Worm (Caenorhabditis elegans) whole organism, mixed stage, embryonic: ENCODE measurements around the gene ZK1236.5.
A peak's percentile ranks its signal among the peaks of the same experiment; 100 is the strongest.

ENCODE experiments used
- M03D4.4 ChIP-seq: sonication (generic microtip); optimal IDR thresholded peaks from 2 replicates; lab custom pipeline; 2017; ENCODE audit warnings: mild to moderate bottlenecking, missing genetic modification characterization, missing compliant biosample characterization
- bed-3 ChIP-seq: fragments of 200-800 bp; sonication (Bioruptor generic); optimal IDR thresholded peaks from 3 replicates; lab custom pipeline; 2018; ENCODE audit warnings: mild to moderate bottlenecking, missing genetic modification characterization, moderate library complexity, missing compliant biosample characterization
- blmp-1 ChIP-seq: fragments of 150-350 bp; optimal IDR thresholded peaks from 2 replicates; lab custom pipeline; 2014; ENCODE audit warnings: missing biosample characterization, missing genetic modification characterization
- ceh-39 ChIP-seq: fragments of 150-350 bp; optimal IDR thresholded peaks from 2 replicates; lab custom pipeline; 2014; ENCODE audit warnings: missing biosample characterization, missing genetic modification characterization
- ceh-43 ChIP-seq: fragments of 200-800 bp; sonication (Bioruptor generic); optimal IDR thresholded peaks from 2 replicates; lab custom pipeline; 2018; ENCODE audit warnings: mild to moderate bottlenecking, missing genetic modification characterization, moderate library complexity, missing compliant biosample characterization
- ceh-83 ChIP-seq: fragments of 200-800 bp; sonication (Bioruptor generic); optimal IDR thresholded peaks from 2 replicates; lab custom pipeline; 2018; ENCODE audit warnings: mild to moderate bottlenecking, missing genetic modification characterization, missing compliant biosample characterization
- ces-1 ChIP-seq: fragments of 150-350 bp; optimal IDR thresholded peaks from 2 replicates; lab custom pipeline; 2014; ENCODE audit warnings: missing biosample characterization, missing genetic modification reagents, missing genetic modification characterization
- cnd-1 ChIP-seq: fragments of 200-800 bp; sonication (Bioruptor generic); optimal IDR thresholded peaks from 2 replicates; lab custom pipeline; 2018; ENCODE audit warnings: mild to moderate bottlenecking, missing genetic modification characterization, missing compliant biosample characterization
- drap-1 ChIP-seq: fragments of 200-800 bp; sonication (Bioruptor generic); optimal IDR thresholded peaks from 3 replicates; lab custom pipeline; 2018; ENCODE audit warnings: mild to moderate bottlenecking, missing genetic modification characterization, missing compliant biosample characterization
- elt-1 ChIP-seq: sonication (generic microtip); optimal IDR thresholded peaks from 2 replicates; lab custom pipeline; 2017; ENCODE audit warnings: missing genetic modification characterization, mild to moderate bottlenecking, missing compliant biosample characterization, antibody characterized with exemption, moderate library complexity, borderline replicate concordance; ENCODE audit not compliant: insufficient read depth
- elt-3 ChIP-seq: fragments of 150-350 bp; optimal IDR thresholded peaks from 2 replicates; lab custom pipeline; 2014; ENCODE audit warnings: missing biosample characterization, missing genetic modification characterization
- flh-1 ChIP-seq: fragments of 200-800 bp; sonication (Bioruptor generic); optimal IDR thresholded peaks from 2 replicates; lab custom pipeline; 2018; ENCODE audit warnings: mild to moderate bottlenecking, missing genetic modification characterization, moderate library complexity, missing compliant biosample characterization
- ham-2 ChIP-seq: fragments of 200-800 bp; sonication (Bioruptor generic); optimal IDR thresholded peaks from 2 replicates; lab custom pipeline; 2018; ENCODE audit warnings: mild to moderate bottlenecking, missing genetic modification characterization, missing compliant biosample characterization
- hlh-1 ChIP-seq: fragments of 150-350 bp; optimal IDR thresholded peaks from 2 replicates; lab custom pipeline; 2014; ENCODE audit warnings: missing biosample characterization, missing genetic modification reagents, missing genetic modification characterization
- lin-13 ChIP-seq: fragments of 150-350 bp; optimal IDR thresholded peaks from 2 replicates; lab custom pipeline; 2014; ENCODE audit warnings: missing biosample characterization, missing genetic modification characterization
- lin-32 ChIP-seq: fragments of 200-800 bp; sonication (Bioruptor generic); optimal IDR thresholded peaks from 2 replicates; lab custom pipeline; 2018; ENCODE audit warnings: mild to moderate bottlenecking, missing genetic modification characterization, missing compliant biosample characterization
- lsy-2 ChIP-seq: fragments of 150-350 bp; optimal IDR thresholded peaks from 2 replicates; lab custom pipeline; 2014; ENCODE audit warnings: missing biosample characterization, missing genetic modification characterization
- mab-5 ChIP-seq: fragments of 150-350 bp; optimal IDR thresholded peaks from 2 replicates; lab custom pipeline; 2014; ENCODE audit warnings: missing biosample characterization, missing genetic modification characterization
- mep-1 ChIP-seq: fragments of 150-350 bp; optimal IDR thresholded peaks from 2 replicates; lab custom pipeline; 2017; ENCODE audit warnings: missing biosample characterization, missing genetic modification reagents, missing genetic modification characterization, inconsistent platforms
- mls-2 ChIP-seq: sonication (generic microtip); optimal IDR thresholded peaks from 2 replicates; lab custom pipeline; 2016; ENCODE audit warnings: mild to moderate bottlenecking, missing genetic modification characterization, moderate library complexity, missing compliant biosample characterization
- nhr-12 ChIP-seq: fragments of 150-350 bp; optimal IDR thresholded peaks from 2 replicates; lab custom pipeline; 2014; ENCODE audit warnings: missing biosample characterization, missing genetic modification characterization
- nhr-2 ChIP-seq: fragments of 150-350 bp; optimal IDR thresholded peaks from 2 replicates; lab custom pipeline; 2014; ENCODE audit warnings: missing biosample characterization, missing genetic modification characterization
- nhr-237 ChIP-seq: fragments of 150-350 bp; optimal IDR thresholded peaks from 2 replicates; lab custom pipeline; 2014; ENCODE audit warnings: missing biosample characterization, missing genetic modification characterization
- nhr-28 ChIP-seq: fragments of 150-350 bp; optimal IDR thresholded peaks from 2 replicates; lab custom pipeline; 2014; ENCODE audit warnings: missing biosample characterization, missing genetic modification characterization
- nhr-76 ChIP-seq: sonication (generic microtip); optimal IDR thresholded peaks from 2 replicates; lab custom pipeline; 2017; ENCODE audit warnings: missing biosample characterization, missing genetic modification characterization
- pha-4 ChIP-seq: fragments of 150-350 bp; optimal IDR thresholded peaks from 2 replicates; lab custom pipeline; 2018; ENCODE audit warnings: missing biosample characterization, missing genetic modification reagents, missing genetic modification characterization
- sem-2 ChIP-seq: fragments of 200-800 bp; sonication (Bioruptor generic); optimal IDR thresholded peaks from 2 replicates; lab custom pipeline; 2018; ENCODE audit warnings: mild to moderate bottlenecking, missing genetic modification characterization, missing compliant biosample characterization
- snpc-4 ChIP-seq: fragments of 150-350 bp; optimal IDR thresholded peaks from 2 replicates; lab custom pipeline; 2014; ENCODE audit warnings: missing biosample characterization, missing genetic modification characterization
- sptf-1 ChIP-seq: sonication (generic microtip); optimal IDR thresholded peaks from 2 replicates; lab custom pipeline; 2017; ENCODE audit warnings: mild to moderate bottlenecking, missing genetic modification characterization, moderate library complexity, missing compliant biosample characterization
- tbx-8 ChIP-seq: fragments of 200-800 bp; sonication (Bioruptor generic); optimal IDR thresholded peaks from 2 replicates; lab custom pipeline; 2018; ENCODE audit warnings: mild to moderate bottlenecking, missing genetic modification characterization, moderate library complexity, missing compliant biosample characterization
- unc-120 ChIP-seq: sonication (generic microtip); optimal IDR thresholded peaks from 2 replicates; lab custom pipeline; 2017; ENCODE audit warnings: missing genetic modification characterization, missing compliant biosample characterization; ENCODE audit not compliant: poor library complexity, severe bottlenecking
- unc-39 ChIP-seq: fragments of 150-350 bp; optimal IDR thresholded peaks from 2 replicates; lab custom pipeline; 2014; ENCODE audit warnings: missing biosample characterization, missing genetic modification characterization
- unc-62 ChIP-seq: fragments of 150-350 bp; optimal IDR thresholded peaks from 2 replicates; lab custom pipeline; 2014; ENCODE audit warnings: missing biosample characterization, missing genetic modification reagents, missing genetic modification characterization
- zip-8 ChIP-seq: fragments of 150-350 bp; optimal IDR thresholded peaks from 2 replicates; lab custom pipeline; 2014; ENCODE audit warnings: missing biosample characterization, missing genetic modification characterization
- ztf-11 ChIP-seq: fragments of 150-350 bp; optimal IDR thresholded peaks from 2 replicates; lab custom pipeline; 2014; ENCODE audit warnings: missing biosample characterization, missing genetic modification characterization

ZK1236.5 gene

DNA sequence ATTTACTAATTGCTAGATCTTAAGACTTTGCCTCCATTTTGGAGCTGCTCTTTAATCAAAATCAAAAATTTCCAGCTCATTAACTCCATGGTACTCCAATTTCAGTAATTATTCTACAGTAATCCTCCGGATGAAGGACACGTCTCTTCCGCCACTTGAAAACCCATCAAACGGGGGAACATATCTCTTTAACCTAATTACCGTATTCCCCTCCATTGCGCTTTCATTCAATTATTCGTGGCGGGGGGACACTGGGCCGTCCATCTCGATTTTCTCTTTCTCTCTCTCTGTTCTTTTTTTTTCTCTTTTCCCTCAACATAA is 15.2 kb downstream of the ZK1236.5 start:
- TF ChIP-seq blmp-1 (tag; lab: Kevin White, UChicago) (peak; percentile 37), ces-1 (GFP tag; lab: Kevin White, UChicago) (peak; percentile 99), unc-39 (tag; lab: Kevin White, UChicago) (no peak)
- TF ChIP-seq, all 35 proteins: peak for 2

DNA sequence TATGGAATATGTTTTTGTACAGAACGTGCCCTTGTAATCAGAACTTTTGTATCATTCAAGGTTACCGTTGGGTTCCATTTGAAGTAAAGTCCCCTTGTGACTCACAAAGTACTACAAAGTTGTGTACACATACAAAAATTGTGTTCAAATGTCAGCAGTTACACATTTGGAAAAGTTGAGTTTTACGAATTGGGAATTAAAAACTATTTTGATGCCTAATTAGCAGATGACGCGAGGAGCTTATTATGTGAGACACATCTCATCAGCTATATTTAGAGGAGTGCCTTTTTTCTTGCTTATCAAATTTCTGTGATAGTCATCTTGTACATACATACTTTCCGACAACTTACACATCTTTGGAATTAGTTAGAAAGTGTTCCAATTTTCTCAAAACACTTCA is 18.5 kb downstream of the ZK1236.5 start:
- no peak for TF ChIP-seq nhr-12 (tag; lab: Kevin White, UChicago)
- TF ChIP-seq lin-32 (GFP tag; lab: Kevin White, UChicago), result no peak
- TF ChIP-seq unc-120 (tag; lab: Kevin White, UChicago), result no peak
- no peak for TF ChIP-seq sem-2
- TF ChIP-seq bed-3 (GFP tag; lab: Kevin White, UChicago), result no peak
- TF ChIP-seq mls-2 (tag; lab: Kevin White, UChicago), result no peak
- TF ChIP-seq drap-1 (GFP tag; lab: Kevin White, UChicago), result no peak
- TF ChIP-seq tbx-8 (GFP tag; lab: Kevin White, UChicago), result no peak
- TF ChIP-seq M03D4.4 (tag; lab: Kevin White, UChicago), result no peak
- TF ChIP-seq ceh-43 (GFP tag; lab: Kevin White, UChicago), result no peak
- no peak for TF ChIP-seq nhr-2 (tag; lab: Kevin White, UChicago)
- no peak for TF ChIP-seq sptf-1 (tag; lab: Kevin White, UChicago)
- no peak for TF ChIP-seq elt-1 (tag; lab: Kevin White, UChicago)
- no peak for TF ChIP-seq mep-1 (tag; lab: Kevin White, UChicago)
- TF ChIP-seq nhr-76 (tag; lab: Kevin White, UChicago), result no peak

DNA sequence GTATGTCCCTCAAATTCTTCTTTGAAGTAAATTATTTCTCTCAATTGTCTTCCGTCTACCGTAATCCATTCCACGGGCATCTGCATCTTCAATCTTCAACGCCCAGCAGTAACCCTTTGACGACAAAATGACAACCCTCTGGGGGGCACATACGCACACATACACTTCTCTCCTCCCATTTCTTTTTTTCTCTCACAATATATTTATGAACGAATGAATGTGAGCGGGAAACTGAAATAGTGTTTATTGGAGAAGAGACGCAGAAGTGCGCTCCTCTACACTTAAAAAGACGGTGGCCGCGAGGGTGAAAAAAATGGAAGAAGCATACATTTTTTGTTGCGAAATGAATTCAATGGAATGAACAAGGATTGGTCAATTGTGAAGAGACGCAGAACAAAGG is 20.0 kb downstream of the ZK1236.5 start:
- TF ChIP-seq unc-120 (tag; lab: Kevin White, UChicago) (peak; percentile 31), ham-2 (GFP tag; lab: Kevin White, UChicago) (peak; percentile 30), elt-3 (tag; lab: Kevin White, UChicago) (no peak), zip-8 (tag; lab: Kevin White, UChicago) (no peak), unc-39 (tag; lab: Kevin White, UChicago) (no peak), nhr-237 (tag; lab: Kevin White, UChicago) (peak; percentile 47), mab-5 (no peak), blmp-1 (tag; lab: Kevin White, UChicago) (no peak), ztf-11 (tag; lab: Kevin White, UChicago) (no peak), nhr-2 (tag; lab: Kevin White, UChicago) (peak; percentile 30), lin-32 (GFP tag; lab: Kevin White, UChicago) (no peak), sptf-1 (tag; lab: Kevin White, UChicago) (peak; percentile 46), ceh-43 (GFP tag; lab: Kevin White, UChicago) (no peak), lsy-2 (tag; lab: Kevin White, UChicago) (peak; percentile 80), sem-2 (no peak), unc-62 (GFP tag; lab: Kevin White, UChicago) (peak; percentile 90), elt-1 (tag; lab: Kevin White, UChicago) (no peak), hlh-1 (peak; percentile 70), ces-1 (GFP tag; lab: Kevin White, UChicago) (peak; percentile 77), drap-1 (GFP tag; lab: Kevin White, UChicago) (peak; percentile 5), nhr-76 (tag; lab: Kevin White, UChicago) (no peak), ceh-39 (tag; lab: Kevin White, UChicago) (no peak), snpc-4 (tag; lab: Kevin White, UChicago) (no peak), pha-4 (tag; lab: Kevin White, UChicago) (no peak), mls-2 (tag; lab: Kevin White, UChicago) (peak; percentile 62), nhr-12 (tag; lab: Kevin White, UChicago) (no peak), mep-1 (tag; lab: Kevin White, UChicago) (peak; percentile 74), tbx-8 (GFP tag; lab: Kevin White, UChicago) (no peak), flh-1 (no peak), nhr-28 (no peak), ceh-83 (GFP tag; lab: Kevin White, UChicago) (no peak), bed-3 (GFP tag; lab: Kevin White, UChicago) (no peak), lin-13 (tag; lab: Kevin White, UChicago) (no peak), M03D4.4 (tag; lab: Kevin White, UChicago) (no peak), cnd-1 (tag; lab: Kevin White, UChicago) (no peak)
- TF ChIP-seq, all 35 proteins: peak for 12
